Worm (Caenorhabditis elegans) whole organism, late embryonic: ENCODE results near the gene F07F6.8.

Experiments used
- C08G9.2 ChIP-seq: sonication (generic microtip); optimal IDR thresholded peaks from 2 replicates; lab custom pipeline; 2016; ENCODE audit warnings: mild to moderate bottlenecking, missing genetic modification characterization, moderate library complexity, missing compliant biosample characterization
- F13H6.1 ChIP-seq: sonication (generic microtip); optimal IDR thresholded peaks from 2 replicates; lab custom pipeline; 2016; ENCODE audit warnings: missing genetic modification characterization, missing compliant biosample characterization
- K09A11.1 ChIP-seq: sonication (generic microtip); optimal IDR thresholded peaks from 2 replicates; lab custom pipeline; 2017; ENCODE audit warnings: antibody characterized with exemption, mild to moderate bottlenecking, missing genetic modification characterization, missing compliant biosample characterization; ENCODE audit not compliant: insufficient read depth
- T23F11.4 ChIP-seq: fragments of 200-800 bp; sonication (Bioruptor generic); optimal IDR thresholded peaks from 2 replicates; lab custom pipeline; 2018; ENCODE audit warnings: mild to moderate bottlenecking, missing genetic modification characterization, missing compliant biosample characterization
- ceh-14 ChIP-seq: sonication (generic microtip); optimal IDR thresholded peaks from 2 replicates; lab custom pipeline; 2016; ENCODE audit warnings: missing genotype, missing genetic modification characterization, missing compliant biosample characterization
- ceh-19 ChIP-seq: fragments of 200-800 bp; sonication (Bioruptor generic); optimal IDR thresholded peaks from 2 replicates; lab custom pipeline; 2018; ENCODE audit warnings: mild to moderate bottlenecking, missing genetic modification characterization, missing compliant biosample characterization
- ceh-2 ChIP-seq: sonication (generic microtip); optimal IDR thresholded peaks from 2 replicates; lab custom pipeline; 2016; ENCODE audit warnings: missing genotype, missing genetic modification characterization, missing compliant biosample characterization
- ceh-22 ChIP-seq: sonication (generic microtip); optimal IDR thresholded peaks from 2 replicates; lab custom pipeline; 2017; ENCODE audit warnings: missing biosample characterization, missing genetic modification characterization
- ceh-24 ChIP-seq: sonication (generic microtip); optimal IDR thresholded peaks from 2 replicates; lab custom pipeline; 2016; ENCODE audit warnings: mild to moderate bottlenecking, missing genetic modification characterization, missing compliant biosample characterization
- ceh-30 ChIP-seq: fragments of 150-350 bp; optimal IDR thresholded peaks from 2 replicates; lab custom pipeline; 2014; ENCODE audit warnings: missing biosample characterization, missing genetic modification characterization
- ceh-34 ChIP-seq: sonication (generic microtip); optimal IDR thresholded peaks from 2 replicates; lab custom pipeline; 2016; ENCODE audit warnings: mild to moderate bottlenecking, missing genetic modification characterization, missing compliant biosample characterization
- ceh-48 ChIP-seq: sonication (generic microtip); optimal IDR thresholded peaks from 2 replicates; lab custom pipeline; 2016; ENCODE audit warnings: missing genetic modification characterization, inconsistent platforms, missing compliant biosample characterization
- ceh-9 ChIP-seq: sonication (generic microtip); optimal IDR thresholded peaks from 2 replicates; lab custom pipeline; 2016; ENCODE audit warnings: mild to moderate bottlenecking, missing genetic modification characterization, inconsistent platforms, missing compliant biosample characterization
- dmd-4 ChIP-seq: sonication (generic microtip); optimal IDR thresholded peaks from 2 replicates; lab custom pipeline; 2016; ENCODE audit warnings: borderline replicate concordance, missing genetic modification characterization, missing compliant biosample characterization
- dve-1 ChIP-seq: sonication (generic microtip); optimal IDR thresholded peaks from 2 replicates; lab custom pipeline; 2017; ENCODE audit warnings: antibody characterized with exemption, mild to moderate bottlenecking, missing genetic modification characterization, missing compliant biosample characterization
- elt-2 ChIP-seq: sonication (generic microtip); optimal IDR thresholded peaks from 2 replicates; lab custom pipeline; 2016; ENCODE audit warnings: missing genetic modification reagents, missing genetic modification characterization, missing compliant biosample characterization
- elt-4 ChIP-seq: sonication (generic microtip); optimal IDR thresholded peaks from 2 replicates; lab custom pipeline; 2016; ENCODE audit warnings: missing genetic modification characterization, missing compliant biosample characterization
- ets-4 ChIP-seq: sonication (generic microtip); optimal IDR thresholded peaks from 2 replicates; lab custom pipeline; 2016; ENCODE audit warnings: missing genetic modification characterization, missing compliant biosample characterization
- fax-1 ChIP-seq: sonication (generic microtip); optimal IDR thresholded peaks from 2 replicates; lab custom pipeline; 2016; ENCODE audit warnings: missing genotype, missing genetic modification characterization, missing compliant biosample characterization
- gmeb-2 ChIP-seq: sonication (generic microtip); optimal IDR thresholded peaks from 2 replicates; lab custom pipeline; 2016; ENCODE audit warnings: missing genetic modification characterization, inconsistent platforms, missing compliant biosample characterization
- hlh-15 ChIP-seq: sonication (generic microtip); optimal IDR thresholded peaks from 2 replicates; lab custom pipeline; 2016; ENCODE audit warnings: missing genetic modification characterization, missing compliant biosample characterization
- hlh-30 ChIP-seq: sonication (generic microtip); optimal IDR thresholded peaks from 2 replicates; lab custom pipeline; 2017; ENCODE audit warnings: antibody characterized with exemption, missing genetic modification characterization, missing compliant biosample characterization; ENCODE audit not compliant: insufficient read depth
- hlh-6 ChIP-seq: sonication (generic microtip); optimal IDR thresholded peaks from 2 replicates; lab custom pipeline; 2016; ENCODE audit warnings: missing genotype, missing genetic modification characterization, missing compliant biosample characterization
- hlh-8 ChIP-seq: sonication (generic microtip); optimal IDR thresholded peaks from 2 replicates; lab custom pipeline; 2016; ENCODE audit warnings: missing genotype, missing genetic modification characterization, missing compliant biosample characterization
- madf-2 ChIP-seq: sonication (generic microtip); optimal IDR thresholded peaks from 2 replicates; lab custom pipeline; 2017; ENCODE audit warnings: missing genetic modification characterization, missing compliant biosample characterization
- mec-3 ChIP-seq: sonication (generic microtip); optimal IDR thresholded peaks from 2 replicates; lab custom pipeline; 2016; ENCODE audit warnings: borderline replicate concordance, missing genetic modification characterization, missing compliant biosample characterization
- nfya-1 ChIP-seq: sonication (generic microtip); optimal IDR thresholded peaks from 2 replicates; lab custom pipeline; 2017; ENCODE audit warnings: missing genetic modification characterization, mild to moderate bottlenecking, missing compliant biosample characterization, antibody characterized with exemption, moderate library complexity
- odd-2 ChIP-seq: sonication (generic microtip); optimal IDR thresholded peaks from 2 replicates; lab custom pipeline; 2017; ENCODE audit warnings: antibody characterized with exemption, mild to moderate bottlenecking, missing genetic modification characterization, missing compliant biosample characterization
- pat-9 ChIP-seq: fragments of 200-800 bp; sonication (Bioruptor generic); optimal IDR thresholded peaks from 2 replicates; lab custom pipeline; 2018; ENCODE audit warnings: mild to moderate bottlenecking, missing genetic modification characterization, moderate library complexity, missing compliant biosample characterization
- pros-1 ChIP-seq: fragments of 150-350 bp; optimal IDR thresholded peaks from 2 replicates; lab custom pipeline; 2014; ENCODE audit warnings: missing biosample characterization, missing genetic modification reagents, missing genetic modification characterization
- sox-2 ChIP-seq: fragments of 200-800 bp; sonication (Bioruptor generic); IDR thresholded peaks from 2 replicates; pipeline ENCODE4 v1.3.6; 2022; ENCODE audit warnings: missing genetic modification reagents, missing genetic modification characterization, missing compliant biosample characterization
- sox-4 ChIP-seq: sonication (generic microtip); optimal IDR thresholded peaks from 2 replicates; lab custom pipeline; 2017; ENCODE audit warnings: mild to moderate bottlenecking, missing genetic modification characterization, inconsistent platforms, missing compliant biosample characterization
- syd-9 ChIP-seq: sonication (generic microtip); optimal IDR thresholded peaks from 2 replicates; lab custom pipeline; 2016; ENCODE audit warnings: mild to moderate bottlenecking, missing genetic modification characterization, moderate library complexity, missing compliant biosample characterization
- tbx-7 ChIP-seq: sonication (generic microtip); optimal IDR thresholded peaks from 2 replicates; lab custom pipeline; 2016; ENCODE audit warnings: missing genotype, missing genetic modification characterization, missing compliant biosample characterization
- ttx-3 ChIP-seq: sonication (generic microtip); optimal IDR thresholded peaks from 2 replicates; lab custom pipeline; 2016; ENCODE audit warnings: missing genetic modification reagents, missing genetic modification characterization, missing compliant biosample characterization
- unc-55 ChIP-seq: sonication (generic microtip); optimal IDR thresholded peaks from 2 replicates; lab custom pipeline; 2017; ENCODE audit warnings: missing biosample characterization, missing genetic modification reagents, missing genetic modification characterization
- ztf-16 ChIP-seq: sonication (generic microtip); optimal IDR thresholded peaks from 2 replicates; lab custom pipeline; 2017; ENCODE audit warnings: missing genetic modification characterization, missing compliant biosample characterization

Gene F07F6.8

DNA sequence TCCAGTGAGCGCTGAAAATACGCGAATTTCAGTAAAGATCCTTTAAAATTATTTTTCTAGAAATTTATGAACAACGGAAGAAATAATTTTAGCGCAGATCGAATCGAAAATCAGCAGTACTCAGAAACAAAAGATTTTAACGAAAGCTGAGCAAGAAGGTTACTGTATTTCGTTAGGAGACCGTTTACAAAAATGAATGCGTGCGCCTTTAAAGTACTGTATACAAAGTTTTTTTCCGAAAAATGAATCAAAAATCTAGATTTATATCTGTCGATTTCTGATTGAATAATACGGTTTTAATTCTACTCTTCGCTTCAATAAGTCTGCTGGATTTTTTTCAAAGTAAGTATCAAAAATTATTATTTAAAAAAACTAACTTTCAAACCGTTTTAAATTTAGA, 11.5 kb downstream of the F07F6.8 start, which contains the start of the genes EEED8.14 and EEED8.3:
EEED8.14 (minus strand) TSS at position 13 of the 400 bp plus-strand sequence.
EEED8.3 (plus strand) TSS at position 237 of the 400 bp plus-strand sequence.
- TF ChIP-seq dmd-4 (tag; lab: Kevin White, UChicago) = no peak
- no peak for TF ChIP-seq ttx-3 (tag; lab: Kevin White, UChicago)
- TF ChIP-seq K09A11.1 (tag; lab: Kevin White, UChicago) = no peak
- TF ChIP-seq hlh-30 (tag; lab: Kevin White, UChicago) = no peak
- TF ChIP-seq sox-4 (tag; lab: Kevin White, UChicago) = no peak
- no peak for TF ChIP-seq ceh-19
- TF ChIP-seq pat-9 = no peak
- TF ChIP-seq unc-55 (GFP tag; lab: Kevin White, UChicago) = no peak
- no peak for TF ChIP-seq hlh-6 (tag; lab: Kevin White, UChicago)
- no peak for TF ChIP-seq gmeb-2 (tag; lab: Kevin White, UChicago)
- TF ChIP-seq mec-3 (tag; lab: Kevin White, UChicago) = no peak
- no peak for TF ChIP-seq ets-4 (tag; lab: Kevin White, UChicago)
- TF ChIP-seq elt-2 (tag; lab: Kevin White, UChicago) = no peak
- TF ChIP-seq ceh-9 (tag; lab: Kevin White, UChicago) = no peak
- no peak for TF ChIP-seq dve-1 (tag; lab: Kevin White, UChicago)
- no peak for TF ChIP-seq C08G9.2 (tag; lab: Kevin White, UChicago)
- no peak for TF ChIP-seq ceh-24 (tag; lab: Kevin White, UChicago)
- no peak for TF ChIP-seq ceh-2 (tag; lab: Kevin White, UChicago)
- no peak for TF ChIP-seq ceh-34
- TF ChIP-seq elt-4 (tag; lab: Kevin White, UChicago) = no peak
- TF ChIP-seq, all 69 proteins: peak for 0

DNA sequence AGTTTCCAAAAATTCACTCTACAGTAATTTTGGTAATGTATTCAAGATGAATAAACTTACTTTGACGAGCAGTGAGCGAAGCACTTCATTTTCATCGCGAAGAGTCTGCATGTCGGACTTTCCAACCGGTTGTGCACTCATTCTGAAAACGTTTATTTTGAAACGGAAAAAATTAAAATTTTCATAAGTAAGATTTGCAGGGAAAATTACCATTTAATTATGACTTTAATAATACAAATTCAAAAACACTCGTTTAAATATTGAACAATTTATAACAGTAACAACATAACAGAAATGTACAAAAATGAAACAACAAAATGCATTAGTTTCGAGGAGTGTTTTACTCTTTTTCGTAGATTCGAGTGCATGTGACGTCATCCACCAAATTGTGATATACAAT, 13.1 kb downstream of the F07F6.8 start, which contains the start of the genes EEED8.13 and EEED8.18:
EEED8.13 (minus strand) TSS at position 101 of the 400 bp plus-strand sequence.
EEED8.18 (minus strand) TSS at position 144 of the 400 bp plus-strand sequence.
- TF ChIP-seq ttx-3 (tag; lab: Kevin White, UChicago) (no peak), madf-2 (tag; lab: Kevin White, UChicago) (no peak), pros-1 (tag; lab: Kevin White, UChicago) (no peak), nfya-1 (tag; lab: Kevin White, UChicago) (no peak), ztf-16 (tag; lab: Kevin White, UChicago) (no peak), ceh-14 (tag; lab: Kevin White, UChicago) (no peak), C08G9.2 (tag; lab: Kevin White, UChicago) (no peak), ceh-22 (tag; lab: Kevin White, UChicago) (no peak), ceh-24 (tag; lab: Kevin White, UChicago) (no peak), ceh-30 (tag; lab: Kevin White, UChicago) (no peak), hlh-30 (tag; lab: Kevin White, UChicago) (no peak), sox-4 (tag; lab: Kevin White, UChicago) (no peak), hlh-15 (no peak)

DNA sequence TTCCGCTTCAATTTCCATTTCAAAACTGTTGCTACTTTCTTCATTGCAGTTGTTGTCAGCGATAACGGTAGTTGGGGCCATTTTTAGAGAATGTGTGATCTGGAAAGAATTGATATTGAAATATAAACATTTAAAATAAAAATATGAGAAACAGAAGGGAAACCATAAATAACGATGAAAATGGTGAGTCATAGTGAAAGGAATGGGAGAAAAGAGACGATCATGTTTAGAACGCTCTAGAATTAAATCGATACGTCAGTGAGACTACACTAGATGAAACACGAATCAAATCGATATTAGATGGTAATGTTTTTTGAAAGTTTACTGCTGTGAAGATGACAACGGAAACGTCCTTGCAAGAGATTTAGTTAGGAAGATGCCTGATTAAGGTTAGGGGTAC, 16.6 kb downstream of the F07F6.8 start, which contains the start of the genes EEED8.12 and EEED8.4:
EEED8.12 (minus strand) TSS at position 101 of the 400 bp plus-strand sequence.
EEED8.4 (plus strand) TSS at position 396 of the 400 bp plus-strand sequence.
- TF ChIP-seq T23F11.4 (no peak), ceh-9 (tag; lab: Kevin White, UChicago) (no peak), ceh-22 (tag; lab: Kevin White, UChicago) (no peak), syd-9 (no peak), dve-1 (tag; lab: Kevin White, UChicago) (no peak), nfya-1 (tag; lab: Kevin White, UChicago) (no peak), ceh-48 (tag; lab: Kevin White, UChicago) (no peak), ztf-16 (tag; lab: Kevin White, UChicago) (no peak), madf-2 (tag; lab: Kevin White, UChicago) (no peak), fax-1 (no peak), hlh-8 (tag; lab: Kevin White, UChicago) (no peak), F13H6.1 (tag; lab: Kevin White, UChicago) (no peak), sox-2 (GFP tag; lab: Robert Waterston, UW) (no peak), tbx-7 (tag; lab: Kevin White, UChicago) (no peak), odd-2 (tag; lab: Kevin White, UChicago) (no peak)
